Worm (Caenorhabditis elegans) whole organism, L3 larva: ENCODE data around the gene F57B9.1.

Experiments used
- ama-1 ChIP-seq: fragments of 150-350 bp; optimal IDR thresholded peaks from 2 replicates; lab custom pipeline; 2018
- snpc-4 ChIP-seq: fragments of 150-350 bp; optimal IDR thresholded peaks from 2 replicates; lab custom pipeline; 2014; ENCODE audit warnings: missing biosample characterization, missing genetic modification characterization

- TF ChIP-seq ama-1 (lab: Kevin White, UChicago) = no peak
- no peak for TF ChIP-seq snpc-4 (tag; lab: Kevin White, UChicago)
Measured at ce11 chrIII:6958674-6959241, 3.1 kb upstream of the F57B9.1 start.
